Worm (Caenorhabditis elegans) whole organism, mixed stage, embryonic: ENCODE measurements around the gene K05B2.4.

Experiments
- M03D4.4 ChIP-seq: sonication (generic microtip); optimal IDR thresholded peaks from 2 replicates; lab custom pipeline; 2017; ENCODE audit warnings: mild to moderate bottlenecking, missing genetic modification characterization, missing compliant biosample characterization
- bed-3 ChIP-seq: fragments of 200-800 bp; sonication (Bioruptor generic); optimal IDR thresholded peaks from 3 replicates; lab custom pipeline; 2018; ENCODE audit warnings: mild to moderate bottlenecking, missing genetic modification characterization, moderate library complexity, missing compliant biosample characterization
- ceh-83 ChIP-seq: fragments of 200-800 bp; sonication (Bioruptor generic); optimal IDR thresholded peaks from 2 replicates; lab custom pipeline; 2018; ENCODE audit warnings: mild to moderate bottlenecking, missing genetic modification characterization, missing compliant biosample characterization
- ces-1 ChIP-seq: fragments of 150-350 bp; optimal IDR thresholded peaks from 2 replicates; lab custom pipeline; 2014; ENCODE audit warnings: missing biosample characterization, missing genetic modification reagents, missing genetic modification characterization
- cnd-1 ChIP-seq: fragments of 200-800 bp; sonication (Bioruptor generic); optimal IDR thresholded peaks from 2 replicates; lab custom pipeline; 2018; ENCODE audit warnings: mild to moderate bottlenecking, missing genetic modification characterization, missing compliant biosample characterization
- drap-1 ChIP-seq: fragments of 200-800 bp; sonication (Bioruptor generic); optimal IDR thresholded peaks from 3 replicates; lab custom pipeline; 2018; ENCODE audit warnings: mild to moderate bottlenecking, missing genetic modification characterization, missing compliant biosample characterization
- elt-1 ChIP-seq: sonication (generic microtip); optimal IDR thresholded peaks from 2 replicates; lab custom pipeline; 2017; ENCODE audit warnings: missing genetic modification characterization, mild to moderate bottlenecking, missing compliant biosample characterization, antibody characterized with exemption, moderate library complexity, borderline replicate concordance; ENCODE audit not compliant: insufficient read depth
- elt-3 ChIP-seq: fragments of 150-350 bp; optimal IDR thresholded peaks from 2 replicates; lab custom pipeline; 2014; ENCODE audit warnings: missing biosample characterization, missing genetic modification characterization
- flh-1 ChIP-seq: fragments of 200-800 bp; sonication (Bioruptor generic); optimal IDR thresholded peaks from 2 replicates; lab custom pipeline; 2018; ENCODE audit warnings: mild to moderate bottlenecking, missing genetic modification characterization, moderate library complexity, missing compliant biosample characterization
- ham-2 ChIP-seq: fragments of 200-800 bp; sonication (Bioruptor generic); optimal IDR thresholded peaks from 2 replicates; lab custom pipeline; 2018; ENCODE audit warnings: mild to moderate bottlenecking, missing genetic modification characterization, missing compliant biosample characterization
- hlh-1 ChIP-seq: fragments of 150-350 bp; optimal IDR thresholded peaks from 2 replicates; lab custom pipeline; 2014; ENCODE audit warnings: missing biosample characterization, missing genetic modification reagents, missing genetic modification characterization
- lin-13 ChIP-seq: fragments of 150-350 bp; optimal IDR thresholded peaks from 2 replicates; lab custom pipeline; 2014; ENCODE audit warnings: missing biosample characterization, missing genetic modification characterization
- lin-32 ChIP-seq: fragments of 200-800 bp; sonication (Bioruptor generic); optimal IDR thresholded peaks from 2 replicates; lab custom pipeline; 2018; ENCODE audit warnings: mild to moderate bottlenecking, missing genetic modification characterization, missing compliant biosample characterization
- lsy-2 ChIP-seq: fragments of 150-350 bp; optimal IDR thresholded peaks from 2 replicates; lab custom pipeline; 2014; ENCODE audit warnings: missing biosample characterization, missing genetic modification characterization
- mab-5 ChIP-seq: fragments of 150-350 bp; optimal IDR thresholded peaks from 2 replicates; lab custom pipeline; 2014; ENCODE audit warnings: missing biosample characterization, missing genetic modification characterization
- mep-1 ChIP-seq: fragments of 150-350 bp; optimal IDR thresholded peaks from 2 replicates; lab custom pipeline; 2017; ENCODE audit warnings: missing biosample characterization, missing genetic modification reagents, missing genetic modification characterization, inconsistent platforms
- mls-2 ChIP-seq: sonication (generic microtip); optimal IDR thresholded peaks from 2 replicates; lab custom pipeline; 2016; ENCODE audit warnings: mild to moderate bottlenecking, missing genetic modification characterization, moderate library complexity, missing compliant biosample characterization
- nhr-12 ChIP-seq: fragments of 150-350 bp; optimal IDR thresholded peaks from 2 replicates; lab custom pipeline; 2014; ENCODE audit warnings: missing biosample characterization, missing genetic modification characterization
- nhr-2 ChIP-seq: fragments of 150-350 bp; optimal IDR thresholded peaks from 2 replicates; lab custom pipeline; 2014; ENCODE audit warnings: missing biosample characterization, missing genetic modification characterization
- nhr-237 ChIP-seq: fragments of 150-350 bp; optimal IDR thresholded peaks from 2 replicates; lab custom pipeline; 2014; ENCODE audit warnings: missing biosample characterization, missing genetic modification characterization
- nhr-28 ChIP-seq: fragments of 150-350 bp; optimal IDR thresholded peaks from 2 replicates; lab custom pipeline; 2014; ENCODE audit warnings: missing biosample characterization, missing genetic modification characterization
- nhr-76 ChIP-seq: sonication (generic microtip); optimal IDR thresholded peaks from 2 replicates; lab custom pipeline; 2017; ENCODE audit warnings: missing biosample characterization, missing genetic modification characterization
- pha-4 ChIP-seq: fragments of 150-350 bp; optimal IDR thresholded peaks from 2 replicates; lab custom pipeline; 2018; ENCODE audit warnings: missing biosample characterization, missing genetic modification reagents, missing genetic modification characterization
- sem-2 ChIP-seq: fragments of 200-800 bp; sonication (Bioruptor generic); optimal IDR thresholded peaks from 2 replicates; lab custom pipeline; 2018; ENCODE audit warnings: mild to moderate bottlenecking, missing genetic modification characterization, missing compliant biosample characterization
- snpc-4 ChIP-seq: fragments of 150-350 bp; optimal IDR thresholded peaks from 2 replicates; lab custom pipeline; 2014; ENCODE audit warnings: missing biosample characterization, missing genetic modification characterization
- sptf-1 ChIP-seq: sonication (generic microtip); optimal IDR thresholded peaks from 2 replicates; lab custom pipeline; 2017; ENCODE audit warnings: mild to moderate bottlenecking, missing genetic modification characterization, moderate library complexity, missing compliant biosample characterization
- tbx-8 ChIP-seq: fragments of 200-800 bp; sonication (Bioruptor generic); optimal IDR thresholded peaks from 2 replicates; lab custom pipeline; 2018; ENCODE audit warnings: mild to moderate bottlenecking, missing genetic modification characterization, moderate library complexity, missing compliant biosample characterization
- unc-120 ChIP-seq: sonication (generic microtip); optimal IDR thresholded peaks from 2 replicates; lab custom pipeline; 2017; ENCODE audit warnings: missing genetic modification characterization, missing compliant biosample characterization; ENCODE audit not compliant: poor library complexity, severe bottlenecking
- unc-39 ChIP-seq: fragments of 150-350 bp; optimal IDR thresholded peaks from 2 replicates; lab custom pipeline; 2014; ENCODE audit warnings: missing biosample characterization, missing genetic modification characterization
- unc-62 ChIP-seq: fragments of 150-350 bp; optimal IDR thresholded peaks from 2 replicates; lab custom pipeline; 2014; ENCODE audit warnings: missing biosample characterization, missing genetic modification reagents, missing genetic modification characterization
- ztf-11 ChIP-seq: fragments of 150-350 bp; optimal IDR thresholded peaks from 2 replicates; lab custom pipeline; 2014; ENCODE audit warnings: missing biosample characterization, missing genetic modification characterization

K05B2.4 gene

ce11 chrX:4920942-4921540, at the start of gene K05B2.4:
TSS of gene K05B2.4 (minus strand) at chrX:4920992.
- TF ChIP-seq ztf-11 (tag; lab: Kevin White, UChicago) (no peak), ham-2 (GFP tag; lab: Kevin White, UChicago) (no peak), mls-2 (tag; lab: Kevin White, UChicago) (no peak), nhr-237 (tag; lab: Kevin White, UChicago) (no peak), elt-3 (no peak), sptf-1 (tag; lab: Kevin White, UChicago) (no peak), nhr-12 (no peak), pha-4 (tag; lab: Kevin White, UChicago) (no peak), sem-2 (GFP tag; lab: Kevin White, UChicago) (no peak), lsy-2 (tag; lab: Kevin White, UChicago) (no peak), bed-3 (GFP tag; lab: Kevin White, UChicago) (no peak), tbx-8 (no peak), hlh-1 (no peak), flh-1 (no peak), mep-1 (tag; lab: Kevin White, UChicago) (no peak), unc-62 (GFP tag; lab: Kevin White, UChicago) (no peak), lin-13 (tag; lab: Kevin White, UChicago) (no peak), ceh-83 (GFP tag; lab: Kevin White, UChicago) (no peak)

ce11 chrX:4969228-4969627, 48.4 kb upstream of the K05B2.4 start, which contains the start of gene M03F4.6:
TSS of gene M03F4.6 (minus strand) at chrX:4969328.
- TF ChIP-seq M03D4.4 (tag; lab: Kevin White, UChicago) (no peak), tbx-8 (no peak), lin-13 (tag; lab: Kevin White, UChicago) (no peak), mep-1 (tag; lab: Kevin White, UChicago) (no peak)
- TF ChIP-seq, all 35 proteins: peak for 0

ce11 chrX:4965592-4965991, 44.8 kb upstream of the K05B2.4 start:
- TF ChIP-seq ces-1 (GFP tag; lab: Kevin White, UChicago): no peak
- TF ChIP-seq nhr-237 (tag; lab: Kevin White, UChicago): no peak
- peak; percentile 90 for TF ChIP-seq unc-62 (GFP tag; lab: Kevin White, UChicago)
- peak; percentile 60 for TF ChIP-seq unc-120 (tag; lab: Kevin White, UChicago)
- no peak for TF ChIP-seq nhr-12

- TF ChIP-seq sem-2 (GFP tag; lab: Kevin White, UChicago): no peak
- TF ChIP-seq snpc-4 (tag; lab: Kevin White, UChicago): no peak
- peak; percentile 0 for TF ChIP-seq lsy-2 (tag; lab: Kevin White, UChicago)
- peak; percentile 42 for TF ChIP-seq cnd-1 (tag; lab: Kevin White, UChicago)
- no peak for TF ChIP-seq elt-1 (tag; lab: Kevin White, UChicago)
- TF ChIP-seq flh-1: no peak
- peak; percentile 45 for TF ChIP-seq unc-62 (GFP tag; lab: Kevin White, UChicago)
- peak; percentile 8 for TF ChIP-seq drap-1 (GFP tag; lab: Kevin White, UChicago)
- TF ChIP-seq mls-2 (tag; lab: Kevin White, UChicago): peak; percentile 21
- no peak for TF ChIP-seq unc-39 (tag; lab: Kevin White, UChicago)
- no peak for TF ChIP-seq nhr-12
- peak; percentile 9 for TF ChIP-seq mep-1 (tag; lab: Kevin White, UChicago)
- TF ChIP-seq nhr-237 (tag; lab: Kevin White, UChicago): peak; percentile 22
- peak; percentile 55 for TF ChIP-seq sptf-1 (tag; lab: Kevin White, UChicago)
- peak; percentile 58 for TF ChIP-seq unc-120 (tag; lab: Kevin White, UChicago)
- no peak for TF ChIP-seq ztf-11 (tag; lab: Kevin White, UChicago)
- no peak for TF ChIP-seq lin-13 (tag; lab: Kevin White, UChicago)
- TF ChIP-seq mab-5: no peak
- no peak for TF ChIP-seq elt-3
- TF ChIP-seq hlh-1: no peak
- TF ChIP-seq ceh-83 (GFP tag; lab: Kevin White, UChicago): no peak
- peak; percentile 7 for TF ChIP-seq lin-32 (GFP tag; lab: Kevin White, UChicago)
- TF ChIP-seq M03D4.4 (tag; lab: Kevin White, UChicago): peak; percentile 71
- no peak for TF ChIP-seq nhr-76 (tag; lab: Kevin White, UChicago)
- TF ChIP-seq ces-1 (GFP tag; lab: Kevin White, UChicago): peak; percentile 80
- peak; percentile 79 for TF ChIP-seq pha-4 (tag; lab: Kevin White, UChicago)
- peak; percentile 97 for TF ChIP-seq ham-2 (GFP tag; lab: Kevin White, UChicago)
- no peak for TF ChIP-seq nhr-28
- peak; percentile 97 for TF ChIP-seq nhr-2 (tag; lab: Kevin White, UChicago)
Measured at ce11 chrX:4961681-4962656, 41.2 kb upstream of the K05B2.4 start.
